Fruit fly (Drosophila melanogaster): ENCODE measurements around the gene Wnt4.
A peak's percentile ranks its signal among the peaks of the same experiment; 100 is the strongest.

Gene Wnt4

dm6 chr2L:7291968-7292367 lies 15.0 kb upstream of the Wnt4 start (continued):
- TF ChIP-seq Six4 (GFP tag; optimal IDR thresholded peaks at IDR 0.05) (no peak), grau (tag; optimal IDR thresholded peaks at IDR 0.05) (peak; percentile 21), sisA (GFP tag; IDR thresholded peaks at IDR 0.05) (0 out of 2 replicates have a peak, but pooled peaks have one; percentile 28), CoRest (tag; optimal IDR thresholded peaks at IDR 0.05) (no peak), chinmo (GFP tag; IDR thresholded peaks at IDR 0.05; ENCODE audit: partially characterized antibody) (no peak), CG31388 (GFP tag; optimal IDR thresholded peaks at IDR 0.05) (no peak), Blimp-1 (GFP tag; optimal IDR thresholded peaks at IDR 0.05) (peak; percentile 20), Ssrp (tag; optimal IDR thresholded peaks at IDR 0.05) (peak; percentile 27), bigmax (GFP tag; optimal IDR thresholded peaks at IDR 0.05) (no peak), B-H1 (GFP tag; IDR thresholded peaks at IDR 0.05) (no peak), sug (tag; optimal IDR thresholded peaks at IDR 0.05) (no peak), tx (GFP tag; optimal IDR thresholded peaks at IDR 0.05) (no peak), CG8944 (GFP tag; optimal IDR thresholded peaks at IDR 0.05) (no peak), zfh2 (GFP tag; optimal IDR thresholded peaks at IDR 0.05) (no peak), CG1233 (GFP tag; optimal IDR thresholded peaks at IDR 0.05) (no peak), CG4707 (GFP tag; optimal IDR thresholded peaks at IDR 0.05) (no peak), CG33557 (GFP tag; optimal IDR thresholded peaks at IDR 0.05) (peak; percentile 14), Atf3 (GFP tag; optimal IDR thresholded peaks at IDR 0.05) (no peak), ash1 (GFP tag; optimal IDR thresholded peaks at IDR 0.05) (no peak), ERR (GFP tag; optimal IDR thresholded peaks at IDR 0.05) (no peak), CG30431 (GFP tag; optimal IDR thresholded peaks at IDR 0.05) (peak; percentile 45), CG4328 (GFP tag; optimal IDR thresholded peaks at IDR 0.05) (no peak), CG18011 (GFP tag; optimal IDR thresholded peaks at IDR 0.05) (no peak), Chrac-16 (GFP tag; optimal IDR thresholded peaks at IDR 0.05) (peak; percentile 29), fd102C (GFP tag; optimal IDR thresholded peaks at IDR 0.05) (peak; percentile 8), CG4424 (GFP tag; optimal IDR thresholded peaks at IDR 0.05) (no peak), CG14965 (GFP tag; optimal IDR thresholded peaks at IDR 0.05; ENCODE audit: borderline replicate concordance) (no peak), CG9932 (GFP tag; IDR thresholded peaks at IDR 0.05) (no peak), CG12236 (GFP tag; optimal IDR thresholded peaks at IDR 0.05) (no peak), bsh (GFP tag; optimal IDR thresholded peaks at IDR 0.05) (peak in 1 of 2 experiments; percentile 51), CG2712 (tag; optimal IDR thresholded peaks at IDR 0.05) (peak; percentile 25), Dip2 (GFP tag; IDR thresholded peaks at IDR 0.05) (no peak), Bgb (GFP tag; IDR thresholded peaks at IDR 0.05; ENCODE audit: partially characterized antibody) (no peak), hth (optimal IDR thresholded peaks at IDR 0.05) (no peak), CG13296 (GFP tag; optimal IDR thresholded peaks at IDR 0.05) (no peak), Rfx (GFP tag; IDR thresholded peaks at IDR 0.05) (no peak), Spps (tag; optimal IDR thresholded peaks at IDR 0.05) (no peak), scrt (GFP tag; optimal IDR thresholded peaks at IDR 0.05) (no peak), ssp (GFP tag; IDR thresholded peaks at IDR 0.05) (0 out of 2 replicates have a peak, but pooled peaks have one; percentile 30), sens (GFP tag) (peak; percentile 89), Aef1 (GFP tag; IDR thresholded peaks at IDR 0.05) (no peak), gfzf (GFP tag; optimal IDR thresholded peaks at IDR 0.05) (no peak), CG8089 (GFP tag; optimal IDR thresholded peaks at IDR 0.05) (no peak), cato (GFP tag; optimal IDR thresholded peaks at IDR 0.05; ENCODE audit: borderline replicate concordance) (no peak), bowl (GFP tag; IDR thresholded peaks at IDR 0.05) (no peak), CG9876 (GFP tag; optimal IDR thresholded peaks at IDR 0.05) (no peak), Deaf1 (tag; optimal IDR thresholded peaks at IDR 0.05) (no peak), mld (GFP tag; IDR thresholded peaks at IDR 0.05; ENCODE audit: partially characterized antibody) (no peak), p53 (GFP tag; optimal IDR thresholded peaks at IDR 0.05) (no peak), CG1792 (GFP tag; optimal IDR thresholded peaks at IDR 0.05) (no peak), CG1602 (GFP tag; optimal IDR thresholded peaks at IDR 0.05) (peak; percentile 31), Abd-B (GFP tag; optimal IDR thresholded peaks at IDR 0.05) (no peak)

All from whole organism, embryonic.